Fruit fly (Drosophila melanogaster) whole organism, embryonic: ENCODE data around the gene Dph3.
A peak's percentile ranks its signal among the peaks of the same experiment; 100 is the strongest.

Source experiments
- CG10274 ChIP-seq: fragments of 200-800 bp; sonication (Bioruptor generic); optimal IDR thresholded peaks from 3 replicates; lab custom pipeline; 2017; ENCODE audit warnings: missing biosample characterization, mild to moderate bottlenecking, missing genetic modification characterization
- CG11247 ChIP-seq: fragments of 200-800 bp; sonication (Bioruptor generic); IDR thresholded peaks from 2 replicates; pipeline ENCODE4 v1.3.6; 2022; ENCODE audit warnings: missing biosample characterization, missing genetic modification characterization
- CG12769 ChIP-seq: fragments of 200-800 bp; sonication (Bioruptor generic); optimal IDR thresholded peaks from 2 replicates; lab custom pipeline; 2019; ENCODE audit warnings: missing biosample characterization, mild to moderate bottlenecking, missing genetic modification characterization, moderate library complexity
- CG12942 ChIP-seq: fragments of 200-800 bp; sonication (Bioruptor generic); optimal IDR thresholded peaks from 3 replicates; lab custom pipeline; 2016; ENCODE audit warnings: missing biosample characterization, missing genetic modification characterization
- CG14441 ChIP-seq: fragments of 200-800 bp; sonication (Bioruptor generic); IDR thresholded peaks from 2 replicates; pipeline ENCODE4 v1.3.6; 2022; ENCODE audit warnings: missing biosample characterization, missing genetic modification characterization
- CG15011 ChIP-seq: fragments of 200-800 bp; sonication (Bioruptor generic); optimal IDR thresholded peaks from 3 replicates; lab custom pipeline; 2018; ENCODE audit warnings: missing biosample characterization, mild to moderate bottlenecking, missing genetic modification characterization
- CG1832 ChIP-seq: fragments of 200-800 bp; sonication (Bioruptor generic); optimal IDR thresholded peaks from 2 replicates; lab custom pipeline; 2017; ENCODE audit warnings: missing biosample characterization, mild to moderate bottlenecking, missing genetic modification characterization, inconsistent platforms
- CG2199 ChIP-seq: fragments of 200-800 bp; sonication (Bioruptor generic); IDR thresholded peaks from 3 replicates; pipeline ENCODE4 v1.3.6; 2022; ENCODE audit warnings: missing biosample characterization, missing genetic modification characterization
- CG3163 ChIP-seq: fragments of 200-800 bp; sonication (Bioruptor generic); optimal IDR thresholded peaks from 3 replicates; lab custom pipeline; 2016; ENCODE audit warnings: missing biosample characterization, missing genetic modification characterization
- CG34376 ChIP-seq: fragments of 200-800 bp; sonication (Bioruptor generic); optimal IDR thresholded peaks from 2 replicates; lab custom pipeline; 2018; ENCODE audit warnings: missing biosample characterization, mild to moderate bottlenecking, missing genetic modification characterization
- CG8290 ChIP-seq, 3 experiments: fragments of 200-800 bp; sonication (Bioruptor generic); optimal IDR thresholded peaks; 2 replicates each; lab custom pipeline; 2016 to 2019; ENCODE audit warnings: missing biosample characterization in 3 of 3, missing genetic modification characterization in 3 of 3, mild to moderate bottlenecking in 2 of 3, moderate library complexity in 1 of 3
- CHES-1-like ChIP-seq: fragments of 200-800 bp; sonication (Bioruptor generic); optimal IDR thresholded peaks from 2 replicates; lab custom pipeline; 2016; ENCODE audit warnings: missing biosample characterization, missing genetic modification characterization
- Chrac-16 ChIP-seq: fragments of 200-800 bp; sonication (Bioruptor generic); optimal IDR thresholded peaks from 3 replicates; lab custom pipeline; 2016; ENCODE audit warnings: missing biosample characterization, missing genetic modification characterization
- D ChIP-seq, 2 experiments: fragments of 200-800 bp in 1 of 2; fragments of >200 bp in 1 of 2; sonication (Bioruptor generic) in 1 of 2; optimal IDR thresholded peaks; 2 replicates in 1 of 2; 3 replicates in 1 of 2; lab custom pipeline; 2017; ENCODE audit warnings: mild to moderate bottlenecking in 1 of 2, missing biosample characterization in 1 of 2, missing genetic modification characterization in 1 of 2, missing genetic modification reagents in 1 of 2
- D19B ChIP-seq: fragments of 200-800 bp; sonication (Bioruptor generic); optimal IDR thresholded peaks from 2 replicates; lab custom pipeline; 2017; ENCODE audit warnings: missing biosample characterization, mild to moderate bottlenecking, missing genetic modification characterization
- HLH4C ChIP-seq: fragments of 200-800 bp; sonication (Bioruptor generic); IDR thresholded peaks from 3 replicates; pipeline ENCODE4 v1.3.6; 2022; ENCODE audit warnings: missing biosample characterization, missing genetic modification characterization; ENCODE audit not compliant: partially characterized antibody
- Hey ChIP-seq: fragments of 200-800 bp; sonication (Bioruptor generic); optimal IDR thresholded peaks from 3 replicates; lab custom pipeline; 2018; ENCODE audit warnings: missing biosample characterization, mild to moderate bottlenecking, missing genetic modification characterization
- HmgZ ChIP-seq: fragments of 200-800 bp; sonication (Bioruptor generic); optimal IDR thresholded peaks from 2 replicates; lab custom pipeline; 2018; ENCODE audit warnings: missing biosample characterization, mild to moderate bottlenecking, missing genetic modification characterization
- Hr51 ChIP-seq, 2 experiments: fragments of 200-800 bp; sonication (Bioruptor generic); optimal IDR thresholded peaks; 2 replicates in 1 of 2; 3 replicates in 1 of 2; lab custom pipeline; 2016 to 2018; ENCODE audit warnings: missing biosample characterization in 2 of 2, missing genetic modification characterization in 2 of 2, mild to moderate bottlenecking in 1 of 2, moderate library complexity in 1 of 2
- NFAT ChIP-seq: fragments of 200-800 bp; sonication (Bioruptor generic); IDR thresholded peaks from 2 replicates; pipeline ENCODE4 v1.3.6; 2022; ENCODE audit warnings: missing biosample characterization, missing genetic modification characterization
- PHDP ChIP-seq: fragments of 200-800 bp; sonication (Bioruptor generic); optimal IDR thresholded peaks from 3 replicates; lab custom pipeline; 2018; ENCODE audit warnings: missing biosample characterization, mild to moderate bottlenecking, missing genetic modification characterization, moderate library complexity
- Xbp1 ChIP-seq: fragments of 200-800 bp; sonication (Bioruptor generic); optimal IDR thresholded peaks from 3 replicates; lab custom pipeline; 2016; ENCODE audit warnings: missing biosample characterization, mild to moderate bottlenecking, missing genetic modification characterization
- abd-A ChIP-seq: fragments of 200-800 bp; sonication (Bioruptor generic); optimal IDR thresholded peaks from 3 replicates; lab custom pipeline; 2019; ENCODE audit warnings: missing biosample characterization, mild to moderate bottlenecking, missing genetic modification characterization, moderate library complexity
- bbx ChIP-seq: fragments of 200-800 bp; sonication (Bioruptor generic); IDR thresholded peaks from 2 replicates; pipeline ENCODE4 v1.3.6; 2022; ENCODE audit warnings: missing biosample characterization, missing genetic modification characterization; ENCODE audit not compliant: partially characterized antibody
- bcd ChIP-seq: fragments of 200-800 bp; sonication (Bioruptor generic); optimal IDR thresholded peaks from 2 replicates; lab custom pipeline; 2017; ENCODE audit warnings: missing biosample characterization, mild to moderate bottlenecking, missing genetic modification characterization
- caup ChIP-seq: fragments of 200-800 bp; sonication (Bioruptor generic); optimal IDR thresholded peaks from 3 replicates; lab custom pipeline; 2017; ENCODE audit warnings: missing biosample characterization, mild to moderate bottlenecking, missing genetic modification characterization, moderate library complexity; ENCODE audit not compliant: severe bottlenecking
- crol ChIP-seq: fragments of 200-800 bp; sonication (Bioruptor generic); IDR thresholded peaks from 2 replicates; pipeline ENCODE4 v1.3.6; 2022; ENCODE audit warnings: missing biosample characterization, missing genetic modification characterization
- disco-r ChIP-seq: fragments of 200-800 bp; sonication (Bioruptor generic); optimal IDR thresholded peaks from 2 replicates; lab custom pipeline; 2016; ENCODE audit warnings: missing biosample characterization, missing genetic modification characterization
- dm ChIP-seq: fragments of 200-800 bp; sonication (Bioruptor generic); optimal IDR thresholded peaks from 3 replicates; lab custom pipeline; 2016; ENCODE audit warnings: missing biosample characterization, missing genetic modification characterization
- dmrt99B ChIP-seq: fragments of 200-800 bp; sonication (Bioruptor generic); optimal IDR thresholded peaks from 2 replicates; lab custom pipeline; 2018; ENCODE audit warnings: missing biosample characterization, mild to moderate bottlenecking, missing genetic modification characterization, moderate library complexity
- dpn ChIP-seq, 2 experiments: fragments of 200-800 bp; sonication (Bioruptor generic); optimal IDR thresholded peaks; 3 replicates each; lab custom pipeline; 2016; ENCODE audit warnings: missing biosample characterization in 2 of 2, missing genetic modification characterization in 2 of 2
- esg ChIP-seq: fragments of 200-800 bp; sonication (Bioruptor generic); conservative IDR thresholded peaks from 2 replicates; pipeline ENCODE4 v1.3.6; 2022; ENCODE audit warnings: missing biosample characterization, missing genetic modification characterization
- gce ChIP-seq: fragments of 200-800 bp; sonication (Bioruptor generic); IDR thresholded peaks from 3 replicates; pipeline ENCODE4 v1.3.6; 2022; ENCODE audit warnings: missing biosample characterization, missing genetic modification characterization
- gfzf ChIP-seq: fragments of 200-800 bp; sonication (Bioruptor generic); optimal IDR thresholded peaks from 2 replicates; lab custom pipeline; 2016; ENCODE audit warnings: missing biosample characterization, mild to moderate bottlenecking, missing genetic modification characterization, moderate library complexity
- grau ChIP-seq: fragments of 200-800 bp; optimal IDR thresholded peaks from 3 replicates; lab custom pipeline; 2019; ENCODE audit warnings: missing biosample characterization, mild to moderate bottlenecking, missing genetic modification characterization, moderate library complexity
- ind ChIP-seq: fragments of 200-800 bp; sonication (Bioruptor generic); optimal IDR thresholded peaks from 3 replicates; lab custom pipeline; 2016; ENCODE audit warnings: missing biosample characterization, missing genetic modification characterization
- jing ChIP-seq: fragments of 200-800 bp; sonication (Bioruptor generic); optimal IDR thresholded peaks from 2 replicates; lab custom pipeline; 2018; ENCODE audit warnings: missing biosample characterization, mild to moderate bottlenecking, missing genetic modification characterization
- klu ChIP-seq: fragments of 200-800 bp; sonication (Bioruptor generic); IDR thresholded peaks from 2 replicates; pipeline ENCODE4 v1.3.6; 2022; ENCODE audit warnings: missing biosample characterization, missing genetic modification characterization
- lab ChIP-seq: fragments of 200-800 bp; sonication (Bioruptor generic); optimal IDR thresholded peaks from 3 replicates; lab custom pipeline; 2017; ENCODE audit warnings: missing biosample characterization, missing genetic modification characterization, mild to moderate bottlenecking, moderate library complexity, missing genetic modification reagents
- mirr ChIP-seq: fragments of 200-800 bp; sonication (Bioruptor generic); optimal IDR thresholded peaks from 3 replicates; lab custom pipeline; 2018; ENCODE audit warnings: missing biosample characterization, mild to moderate bottlenecking, missing genetic modification characterization
- pan ChIP-seq, 4 experiments: fragments of >200 bp in 3 of 4; fragments of 200-800 bp in 1 of 4; sonication (Bioruptor generic) in 1 of 4; optimal IDR thresholded peaks in 3 of 4; IDR thresholded peaks in 1 of 4; 2 replicates each; pipeline versions ENCODE4 v1.3.6 to Lab custom; 2017 to 2022; ENCODE audit warnings: missing biosample characterization in 2 of 4, missing genetic modification characterization in 2 of 4, mixed read lengths in 1 of 4
- phol ChIP-seq: fragments of 200-800 bp; sonication (Bioruptor generic); optimal IDR thresholded peaks from 3 replicates; lab custom pipeline; 2018; ENCODE audit warnings: missing biosample characterization, mild to moderate bottlenecking, missing genetic modification characterization, moderate library complexity
- row ChIP-seq: fragments of 200-800 bp; sonication (Bioruptor generic); IDR thresholded peaks from 3 replicates; pipeline ENCODE4 v1.3.6; 2022; ENCODE audit warnings: missing biosample characterization, missing genetic modification characterization
- scrt ChIP-seq: fragments of 200-800 bp; sonication (Bioruptor generic); optimal IDR thresholded peaks from 2 replicates; lab custom pipeline; 2018; ENCODE audit warnings: missing biosample characterization, mild to moderate bottlenecking, missing genetic modification characterization, moderate library complexity
- slou ChIP-seq: fragments of 200-800 bp; sonication (Bioruptor generic); optimal IDR thresholded peaks from 3 replicates; lab custom pipeline; 2016; ENCODE audit warnings: missing biosample characterization, missing genetic modification characterization
- tap ChIP-seq: fragments of 200-800 bp; optimal IDR thresholded peaks from 3 replicates; lab custom pipeline; 2019; ENCODE audit warnings: missing biosample characterization, mild to moderate bottlenecking, missing genetic modification characterization, moderate library complexity
- tna ChIP-seq: fragments of 200-800 bp; sonication (Bioruptor generic); IDR thresholded peaks from 2 replicates; pipeline ENCODE4 v1.3.6; 2022; ENCODE audit warnings: missing biosample characterization, missing genetic modification characterization; ENCODE audit not compliant: partially characterized antibody
- tx ChIP-seq: fragments of 200-800 bp; sonication (Bioruptor generic); optimal IDR thresholded peaks from 2 replicates; lab custom pipeline; 2016; ENCODE audit warnings: missing biosample characterization, missing genetic modification characterization

Dph3 gene

dm6 chr3R:11198062-11198472 lies 33.6 kb upstream of the Dph3 start (continued):
- peak; percentile 43 for TF ChIP-seq CG3163
- peak; percentile 15 for TF ChIP-seq grau (tag; lab: Kevin White, UChicago)
- no peak for TF ChIP-seq slou
- peak; percentile 41; the same call in 1 of the 2 replicates for TF ChIP-seq bbx (GFP tag; lab: Robert Waterston, UW)
- TF ChIP-seq CG14441 (GFP tag; lab: Robert Waterston, UW): no peak; the same call in 1 of the 2 replicates
- TF ChIP-seq mirr (GFP tag; lab: Kevin White, UChicago): peak; percentile 31
- TF ChIP-seq pan (optimal IDR thresholded peaks at IDR 0.05; lab: Kevin White, UChicago): no peak
- peak in 1 of 2 experiments; percentile 39 for TF ChIP-seq pan (GFP tag; optimal IDR thresholded peaks at IDR 0.05 in 1 of 2, IDR thresholded peaks at IDR 0.05 in 1 of 2)
- TF ChIP-seq dpn (GFP tag; optimal IDR thresholded peaks at IDR 0.05; lab: Kevin White, UChicago): peak; percentile 19 to 27
- TF ChIP-seq abd-A (tag; lab: Kevin White, UChicago): peak; percentile 78
- TF ChIP-seq gce: no peak
- TF ChIP-seq CG1832: peak; percentile 76
- TF ChIP-seq Xbp1 (GFP tag; lab: Kevin White, UChicago): peak; percentile 23
- no peak for TF ChIP-seq CG11247 (GFP tag; lab: Robert Waterston, UW)
- TF ChIP-seq CG10274 (GFP tag; lab: Kevin White, UChicago): no peak
- no peak for TF ChIP-seq esg (GFP tag; lab: Robert Waterston, UW)
- TF ChIP-seq dm (GFP tag; lab: Kevin White, UChicago): peak; percentile 67
- no peak for TF ChIP-seq jing (GFP tag; lab: Kevin White, UChicago)
- peak; percentile 46 for TF ChIP-seq Hey (tag; lab: Kevin White, UChicago)
- TF ChIP-seq Hr51 (GFP tag; optimal IDR thresholded peaks at IDR 0.05; lab: Kevin White, UChicago): no peak
- TF ChIP-seq NFAT (GFP tag; lab: Robert Waterston, UW): peak; percentile 60; the same call in 1 of the 2 replicates
- no peak for TF ChIP-seq CHES-1-like (GFP tag; lab: Kevin White, UChicago)
- peak; percentile 13; the same call in 1 of the 2 replicates for TF ChIP-seq tna (GFP tag; lab: Robert Waterston, UW)
- TF ChIP-seq HLH4C (GFP tag; lab: Robert Waterston, UW): 0 out of 3 replicates have a peak, but pooled peaks have one; percentile 12
- peak; percentile 67 for TF ChIP-seq CG12769
- TF ChIP-seq tap (tag; lab: Kevin White, UChicago): no peak
- TF ChIP-seq disco-r (GFP tag; lab: Kevin White, UChicago): no peak
- TF ChIP-seq HmgZ (tag; lab: Kevin White, UChicago): peak; percentile 52
- TF ChIP-seq crol (GFP tag; lab: Robert Waterston, UW): peak; percentile 99
- TF ChIP-seq tx (GFP tag; lab: Kevin White, UChicago): no peak
- TF ChIP-seq gfzf (GFP tag; lab: Kevin White, UChicago): no peak
- no peak for TF ChIP-seq CG12942 (GFP tag; lab: Kevin White, UChicago)
- TF ChIP-seq CG15011 (GFP tag; lab: Kevin White, UChicago): no peak
- TF ChIP-seq caup: peak; percentile 38
- no peak for TF ChIP-seq ind (GFP tag; lab: Kevin White, UChicago)
- peak; percentile 36 for TF ChIP-seq CG34376 (GFP tag; lab: Kevin White, UChicago)
- TF ChIP-seq D (optimal IDR thresholded peaks at IDR 0.05; lab: Kevin White, UChicago): no peak
- TF ChIP-seq D (GFP tag; optimal IDR thresholded peaks at IDR 0.05; lab: Kevin White, UChicago): no peak
- no peak for TF ChIP-seq phol (tag; lab: Kevin White, UChicago)
- TF ChIP-seq scrt (GFP tag; lab: Kevin White, UChicago): peak; percentile 56
- TF ChIP-seq klu (GFP tag; lab: Robert Waterston, UW): no peak
- peak; percentile 67; the same call in 1 of the 3 replicates for TF ChIP-seq CG2199 (GFP tag; lab: Robert Waterston, UW)
- TF ChIP-seq row: peak; percentile 70
- TF ChIP-seq Chrac-16: no peak
- TF ChIP-seq D19B (GFP tag; lab: Kevin White, UChicago): no peak
- peak; percentile 45 for TF ChIP-seq lab (GFP tag; lab: Kevin White, UChicago)
- peak; percentile 12 for TF ChIP-seq bcd (GFP tag; lab: Kevin White, UChicago)
- TF ChIP-seq CG8290 (GFP tag; optimal IDR thresholded peaks at IDR 0.05; lab: Kevin White, UChicago): no peak
- peak in 1 of 2 experiments; percentile 72 for TF ChIP-seq CG8290 (tag; optimal IDR thresholded peaks at IDR 0.05; lab: Kevin White, UChicago)
- peak; percentile 27 for TF ChIP-seq dmrt99B
- no peak for TF ChIP-seq PHDP (tag; lab: Kevin White, UChicago)
